Worm (Caenorhabditis elegans): ENCODE data around the gene T04F8.7.

The T04F8.7 gene

DNA sequence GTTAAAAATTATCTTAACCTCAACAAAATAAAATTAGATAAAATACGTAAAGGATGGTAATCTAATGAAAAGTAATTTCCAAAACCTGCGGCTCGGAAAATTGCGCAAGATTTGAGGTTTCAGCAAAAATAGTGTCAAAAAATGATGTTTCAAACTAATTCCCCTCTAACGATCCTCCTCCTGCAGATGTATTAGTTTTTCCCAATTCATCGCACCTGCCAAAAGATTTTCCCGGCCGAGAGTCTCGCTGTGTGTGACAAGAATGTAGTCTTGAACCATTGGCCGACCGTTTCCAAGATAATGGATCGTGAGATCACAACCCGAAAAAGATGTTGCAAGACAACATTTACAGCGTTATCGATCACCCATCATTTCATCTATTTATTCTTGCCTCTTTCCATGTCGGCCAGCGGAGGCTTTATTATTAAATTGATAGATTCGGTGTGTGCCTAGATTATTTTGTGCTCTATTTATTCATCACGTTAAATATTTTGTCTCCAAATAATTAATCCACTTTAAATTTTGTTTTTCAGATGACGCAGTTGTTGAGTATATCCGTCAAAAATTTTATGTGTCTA, 9.3 kb upstream of the T04F8.7 start, which contains the start of the genes C44C10.10 and C44C10.5:
Gene C44C10.10 (plus strand): TSS at position 301 of the 578 bp plus-strand sequence.
Gene C44C10.5 (plus strand): TSS at position 528 of the 578 bp plus-strand sequence.
- no peak for TF ChIP-seq ztf-11 (tag; optimal IDR thresholded peaks at IDR 0.05)
- no peak for TF ChIP-seq ceh-63 (GFP tag; optimal IDR thresholded peaks at IDR 0.05)
- TF ChIP-seq mef-2 (tag; optimal IDR thresholded peaks at IDR 0.05), result no peak
- no peak for TF ChIP-seq aha-1 (tag; optimal IDR thresholded peaks at IDR 0.05)
- no peak for TF ChIP-seq nhr-90 (tag; optimal IDR thresholded peaks at IDR 0.05; ENCODE audit: poor library complexity)
- TF ChIP-seq lsy-2 (tag; optimal IDR thresholded peaks at IDR 0.05), result no peak
- no peak for TF ChIP-seq irx-1 (tag; optimal IDR thresholded peaks at IDR 0.05)
- TF ChIP-seq C16A3.4 (tag; optimal IDR thresholded peaks at IDR 0.05), result no peak
- no peak for TF ChIP-seq ceh-88 (GFP tag; IDR thresholded peaks at IDR 0.05)

DNA sequence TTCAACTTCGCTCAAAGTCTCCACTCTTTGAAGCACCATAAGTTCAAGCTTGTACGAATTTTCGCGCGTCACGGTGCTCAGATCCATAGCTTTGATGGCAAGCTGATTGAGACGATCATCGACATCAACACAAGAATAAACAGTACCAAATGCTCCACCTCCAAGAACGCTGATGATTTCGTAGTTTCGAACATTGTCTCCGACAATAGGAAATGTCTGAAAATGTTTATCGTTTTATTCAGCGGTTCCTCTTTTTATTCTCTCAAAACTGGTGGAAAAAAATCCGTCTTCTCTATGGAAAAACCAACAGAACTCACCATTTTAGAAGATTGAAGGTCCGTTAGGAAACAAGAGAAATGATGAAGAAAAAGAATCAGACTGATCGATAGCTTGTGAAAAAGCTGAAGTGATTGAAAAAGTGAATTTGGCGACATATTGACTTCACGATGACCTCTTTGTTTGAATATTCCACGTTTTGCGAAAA, 7.1 kb upstream of the T04F8.7 start, which contains the start of gene C44C10.7:
Gene C44C10.7 (minus strand): TSS at position 434 of the 484 bp plus-strand sequence.
- TF ChIP-seq swsn-7 (tag; optimal IDR thresholded peaks at IDR 0.05) (no peak), hlh-17 (GFP tag; optimal IDR thresholded peaks at IDR 0.05; ENCODE audit: borderline replicate concordance) (no peak), tlp-1 (tag; optimal IDR thresholded peaks at IDR 0.05) (no peak), pqm-1 (tag; optimal IDR thresholded peaks at IDR 0.05) (no peak), F16B12.6 (tag; optimal IDR thresholded peaks at IDR 0.05) (no peak), efl-1 (optimal IDR thresholded peaks at IDR 0.05) (no peak), efl-1 (GFP tag; optimal IDR thresholded peaks at IDR 0.05 in 1 of 2) (no peak), aly-2 (tag; optimal IDR thresholded peaks at IDR 0.05) (no peak), isw-1 (GFP tag; IDR thresholded peaks at IDR 0.05) (no peak), elt-2 (tag; optimal IDR thresholded peaks at IDR 0.05) (no peak), ceh-88 (GFP tag; IDR thresholded peaks at IDR 0.05) (no peak), snu-23 (GFP tag; optimal IDR thresholded peaks at IDR 0.05) (no peak), ceh-63 (GFP tag; optimal IDR thresholded peaks at IDR 0.05) (no peak), mdl-1 (tag; optimal IDR thresholded peaks at IDR 0.05) (no peak), pag-3 (tag; optimal IDR thresholded peaks at IDR 0.05; ENCODE audit: borderline replicate concordance, insufficient read depth) (no peak), pax-3 (tag; optimal IDR thresholded peaks at IDR 0.05) (no peak), elt-3 (tag; optimal IDR thresholded peaks at IDR 0.05) (no peak), egl-13 (tag; optimal IDR thresholded peaks at IDR 0.05) (no peak)

DNA sequence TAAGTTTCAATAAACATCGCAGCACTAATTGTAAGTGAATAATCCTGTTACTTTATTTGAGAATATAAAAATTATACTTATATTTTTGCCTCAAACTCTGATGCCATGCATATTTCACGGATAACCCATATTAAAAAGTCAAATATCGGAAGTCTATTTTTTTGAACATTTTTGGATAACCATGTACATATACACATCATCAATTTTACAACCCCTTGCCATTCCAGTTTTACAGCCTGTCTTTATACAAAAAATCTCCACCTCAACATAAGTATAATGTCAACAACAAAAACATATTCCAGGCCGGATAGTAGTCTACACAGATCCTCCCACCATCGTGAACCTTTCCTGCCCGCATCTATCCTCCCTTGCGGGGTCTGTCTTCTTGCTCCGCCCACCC, 3.5 kb upstream of the T04F8.7 start, which contains the start of gene hnd-1:
Gene hnd-1 (plus strand): TSS at position 301 of the 400 bp plus-strand sequence.
- TF ChIP-seq efl-1 (optimal IDR thresholded peaks at IDR 0.05), result no peak
- TF ChIP-seq efl-1 (GFP tag; optimal IDR thresholded peaks at IDR 0.05 in 1 of 2), result peak in 1 of 2 experiments; percentile 27
- TF ChIP-seq snpc-4 (tag; optimal IDR thresholded peaks at IDR 0.05), result no peak
- no peak for TF ChIP-seq elt-3 (tag; optimal IDR thresholded peaks at IDR 0.05)
- no peak for TF ChIP-seq fos-1 (tag; optimal IDR thresholded peaks at IDR 0.05)
- no peak for TF ChIP-seq egl-27 (tag; optimal IDR thresholded peaks at IDR 0.05)
- no peak for TF ChIP-seq pag-3 (tag; optimal IDR thresholded peaks at IDR 0.05; ENCODE audit: borderline replicate concordance, insufficient read depth)
- no peak for TF ChIP-seq unc-130 (tag; optimal IDR thresholded peaks at IDR 0.05)
- no peak for TF ChIP-seq mab-9 (GFP tag; IDR thresholded peaks at IDR 0.05)

ce11 chrX:11679211-11679977, 1.4 kb downstream of the T04F8.7 start:
- no peak for TF ChIP-seq unc-30 (tag; optimal IDR thresholded peaks at IDR 0.05)
- no peak for TF ChIP-seq F16B12.6 (tag; optimal IDR thresholded peaks at IDR 0.05)
- no peak for TF ChIP-seq C34B4.2 (tag; optimal IDR thresholded peaks at IDR 0.05)
- TF ChIP-seq nhr-76 (tag; optimal IDR thresholded peaks at IDR 0.05), result no peak
- TF ChIP-seq nhr-85 (tag), result no peak
- no peak for TF ChIP-seq nhr-12 (tag; optimal IDR thresholded peaks at IDR 0.05)
- no peak for TF ChIP-seq ceh-63 (GFP tag; optimal IDR thresholded peaks at IDR 0.05)
- no peak for TF ChIP-seq sptf-1 (tag; optimal IDR thresholded peaks at IDR 0.05)
- no peak for TF ChIP-seq elt-3 (tag; optimal IDR thresholded peaks at IDR 0.05)
- TF ChIP-seq hlh-4 (tag; optimal IDR thresholded peaks at IDR 0.05), result no peak
- TF ChIP-seq skn-1 (tag; optimal IDR thresholded peaks at IDR 0.05), result no peak
- no peak for TF ChIP-seq elt-2 (tag; optimal IDR thresholded peaks at IDR 0.05)
- no peak for TF ChIP-seq ceh-90 (tag; optimal IDR thresholded peaks at IDR 0.05)
- TF ChIP-seq ztf-11 (tag; optimal IDR thresholded peaks at IDR 0.05), result no peak
- TF ChIP-seq zag-1 (tag; optimal IDR thresholded peaks at IDR 0.05), result no peak
